Fruit fly (Drosophila melanogaster): Measurements from ENCODE around the gene RpS10b.

The RpS10b gene

dm6 chrX:19603953-19604352 lies 6.1 kb downstream of the RpS10b start (continued):
- TF ChIP-seq CG7556 (GFP tag; optimal IDR thresholded peaks at IDR 0.05) = peak; percentile 64
- TF ChIP-seq Doc3 (GFP tag; IDR thresholded peaks at IDR 0.05; ENCODE audit: partially characterized antibody) = no peak
- peak; percentile 83 for TF ChIP-seq Hmr (GFP tag; optimal IDR thresholded peaks at IDR 0.05)
- TF ChIP-seq Oaz (GFP tag; IDR thresholded peaks at IDR 0.05) = peak; percentile 76
- peak; percentile 75 for TF ChIP-seq CG13424 (tag; optimal IDR thresholded peaks at IDR 0.05)
- TF ChIP-seq Hr51 (GFP tag; optimal IDR thresholded peaks at IDR 0.05) = peak; percentile 43 to 77
- no peak for TF ChIP-seq luna (GFP tag; optimal IDR thresholded peaks at IDR 0.05)
- TF ChIP-seq CG18476 (GFP tag; optimal IDR thresholded peaks at IDR 0.05) = peak; percentile 49
- TF ChIP-seq E2f2 (GFP tag; IDR thresholded peaks at IDR 0.05) = peak; percentile 63
- TF ChIP-seq tna (GFP tag; IDR thresholded peaks at IDR 0.05; ENCODE audit: partially characterized antibody) = no peak
- no peak for TF ChIP-seq disco-r (GFP tag; optimal IDR thresholded peaks at IDR 0.05)
- peak; percentile 56; the same call in 1 of the 3 replicates for TF ChIP-seq CG7357 (GFP tag; IDR thresholded peaks at IDR 0.05)
- no peak for TF ChIP-seq Sry-β (GFP tag; optimal IDR thresholded peaks at IDR 0.05)
- TF ChIP-seq lola (GFP tag; optimal IDR thresholded peaks at IDR 0.05) = peak in 1 of 3 experiments; percentile 20
- TF ChIP-seq CG13287 (GFP tag; IDR thresholded peaks at IDR 0.05; ENCODE audit: partially characterized antibody) = no peak
- TF ChIP-seq CG14014 (GFP tag; IDR thresholded peaks at IDR 0.05) = peak; percentile 88
- TF ChIP-seq chm (GFP tag; IDR thresholded peaks at IDR 0.05) = peak; percentile 77
- TF ChIP-seq Hr78 (GFP tag; optimal IDR thresholded peaks at IDR 0.05) = no peak
- peak; percentile 55 for TF ChIP-seq jumu (GFP tag; optimal IDR thresholded peaks at IDR 0.05)
- TF ChIP-seq CkIIα-i1 (GFP tag; IDR thresholded peaks at IDR 0.05) = 0 out of 2 replicates have a peak, but pooled peaks have one; percentile 16
- TF ChIP-seq her (GFP tag; optimal IDR thresholded peaks at IDR 0.05) = no peak
- TF ChIP-seq ham (GFP tag; IDR thresholded peaks at IDR 0.05) = 0 out of 2 replicates have a peak, but pooled peaks have one; percentile 14
- TF ChIP-seq B-H2 (GFP tag; optimal IDR thresholded peaks at IDR 0.05) = peak; percentile 46
- TF ChIP-seq ase (GFP tag; IDR thresholded peaks at IDR 0.05) = peak; percentile 74
- peak; percentile 59 for TF ChIP-seq nau (GFP tag; optimal IDR thresholded peaks at IDR 0.05)
- TF ChIP-seq CG7372 (GFP tag; IDR thresholded peaks at IDR 0.05) = peak; percentile 59
- peak; percentile 14 for TF ChIP-seq kah (GFP tag; optimal IDR thresholded peaks at IDR 0.05)

dm6 chrX:19604997-19605396 lies 7.2 kb downstream of the RpS10b start, which contains the start of gene CG14207:
Gene CG14207, plus strand, starts transcription at chrX:19605199.
- TF ChIP-seq CG3163 (GFP tag; optimal IDR thresholded peaks at IDR 0.05) = peak; percentile 19
- peak; percentile 3 for TF ChIP-seq gfzf (GFP tag; optimal IDR thresholded peaks at IDR 0.05)
- peak; percentile 83 for TF ChIP-seq Med (GFP tag)
- TF ChIP-seq Mad (GFP tag; optimal IDR thresholded peaks at IDR 0.05) = no peak
- no peak for TF ChIP-seq Chrac-16 (GFP tag; optimal IDR thresholded peaks at IDR 0.05)
- TF ChIP-seq chif (GFP tag; optimal IDR thresholded peaks at IDR 0.05) = no peak
- no peak for TF ChIP-seq lola (GFP tag; optimal IDR thresholded peaks at IDR 0.05)
- no peak for TF ChIP-seq Rx (GFP tag; IDR thresholded peaks at IDR 0.05)
- TF ChIP-seq toy (GFP tag; IDR thresholded peaks at IDR 0.05) = no peak
- peak; percentile 10 for TF ChIP-seq YL-1 (GFP tag; optimal IDR thresholded peaks at IDR 0.05)
- TF ChIP-seq jumu (GFP tag; optimal IDR thresholded peaks at IDR 0.05) = no peak
- no peak for TF ChIP-seq Sry-β (GFP tag; optimal IDR thresholded peaks at IDR 0.05)
- no peak for TF ChIP-seq ftz-f1 (GFP tag; optimal IDR thresholded peaks at IDR 0.05)
- no peak for TF ChIP-seq twi (tag; optimal IDR thresholded peaks at IDR 0.05)
- TF ChIP-seq Xbp1 (GFP tag; optimal IDR thresholded peaks at IDR 0.05) = no peak
- no peak for TF ChIP-seq CG9609 (GFP tag; optimal IDR thresholded peaks at IDR 0.05)
- no peak for TF ChIP-seq insv (GFP tag; optimal IDR thresholded peaks at IDR 0.05)
- peak; percentile 50; the same call in 2 of the 3 replicates for TF ChIP-seq Dbx (GFP tag; IDR thresholded peaks at IDR 0.05)
- no peak for TF ChIP-seq H2.0 (GFP tag; IDR thresholded peaks at IDR 0.05)
- TF ChIP-seq kay (GFP tag; optimal IDR thresholded peaks at IDR 0.05) = no peak
- no peak for TF ChIP-seq CG1233 (GFP tag; optimal IDR thresholded peaks at IDR 0.05)
- no peak for TF ChIP-seq Trl (optimal IDR thresholded peaks at IDR 0.05)
- TF ChIP-seq Trl (GFP tag; optimal IDR thresholded peaks at IDR 0.05) = peak; percentile 7
- 0 out of 2 replicates have a peak, but pooled peaks have one; percentile 15 for TF ChIP-seq CG3847 (GFP tag; IDR thresholded peaks at IDR 0.05)
- TF ChIP-seq rib (GFP tag; IDR thresholded peaks at IDR 0.05) = peak; percentile 54; the same call in 1 of the 2 replicates
- TF ChIP-seq CG6791 (GFP tag; IDR thresholded peaks at IDR 0.05; ENCODE audit: partially characterized antibody) = peak; percentile 82
- 0 out of 2 replicates have a peak, but pooled peaks have one; percentile 40 for TF ChIP-seq sob (GFP tag; IDR thresholded peaks at IDR 0.05)

Measured in whole organism, embryonic.